Worm (Caenorhabditis elegans) whole organism, young adult: ENCODE measurements around the gene paqr-1.
A peak's percentile ranks its signal among the peaks of the same experiment; 100 is the strongest.

Experiments
- T07F8.4 ChIP-seq: sonication (generic microtip); optimal IDR thresholded peaks from 2 replicates; lab custom pipeline; 2016; ENCODE audit warnings: mild to moderate bottlenecking, missing genetic modification characterization, moderate library complexity, missing compliant biosample characterization
- atf-7 ChIP-seq: sonication (generic microtip); optimal IDR thresholded peaks from 2 replicates; lab custom pipeline; 2017; ENCODE audit warnings: mild to moderate bottlenecking, missing genetic modification characterization, missing compliant biosample characterization
- ccch-3 ChIP-seq: fragments of 200-800 bp; sonication (Bioruptor generic); optimal IDR thresholded peaks from 2 replicates; lab custom pipeline; 2018; ENCODE audit warnings: mild to moderate bottlenecking, missing genetic modification characterization, missing compliant biosample characterization
- egl-18 ChIP-seq: fragments of 200-800 bp; sonication (Bioruptor generic); IDR thresholded peaks from 2 replicates; pipeline ENCODE4 v1.3.6; 2022; ENCODE audit warnings: missing genetic modification reagents, missing genetic modification characterization, missing compliant biosample characterization
- gei-17 ChIP-seq: fragments of 200-800 bp; sonication (Bioruptor generic); optimal IDR thresholded peaks from 2 replicates; lab custom pipeline; 2018; ENCODE audit warnings: mild to moderate bottlenecking, missing genetic modification characterization, missing compliant biosample characterization
- snpc-4 ChIP-seq, 5 experiments: fragments of 150-350 bp in 1 of 5; sonication (generic microtip) in 4 of 5; optimal IDR thresholded peaks; 2 replicates each; lab custom pipeline; 2014 to 2018; ENCODE audit warnings: missing genetic modification characterization in 5 of 5, missing biosample characterization in 3 of 5, antibody characterized with exemption in 2 of 5, mild to moderate bottlenecking in 2 of 5, missing compliant biosample characterization in 2 of 5, missing genotype in 2 of 5, moderate library complexity in 2 of 5, missing genetic modification reagents in 1 of 5
- unc-62 ChIP-seq: fragments of 150-350 bp; optimal IDR thresholded peaks from 2 replicates; lab custom pipeline; 2014; ENCODE audit warnings: missing biosample characterization, missing genetic modification reagents, missing genetic modification characterization

DNA sequence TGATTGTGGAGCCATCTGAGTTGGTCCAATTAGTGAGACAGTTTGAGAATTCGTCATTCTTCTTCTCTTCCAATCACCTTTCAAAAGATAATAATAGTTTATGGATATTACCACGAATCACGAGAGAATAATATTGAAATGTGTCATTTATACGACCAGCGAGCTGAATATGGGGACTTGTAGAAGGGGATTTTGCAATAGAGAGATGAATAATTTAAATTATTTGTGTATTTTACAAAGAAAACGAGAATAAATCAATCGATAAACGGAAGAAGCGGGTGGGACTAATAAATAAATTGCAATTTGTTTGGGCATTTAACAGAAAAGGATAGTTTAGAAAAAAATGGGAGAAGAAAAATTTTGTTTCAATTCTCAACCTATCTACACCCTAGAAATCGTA lies 27.4 kb upstream of the paqr-1 start, which contains the start of gene odr-8:
- TF ChIP-seq atf-7 (tag; lab: Kevin White, UChicago) (no peak), egl-18 (GFP tag; lab: Robert Waterston, UW) (no peak), T07F8.4 (tag; lab: Kevin White, UChicago) (no peak), gei-17 (no peak), ccch-3 (GFP tag; lab: Kevin White, UChicago) (no peak), snpc-4 (GFP tag; optimal IDR thresholded peaks at IDR 0.05; lab: Kevin White, UChicago) (no peak), snpc-4 (tag; optimal IDR thresholded peaks at IDR 0.05; lab: Kevin White, UChicago) (peak in 1 of 4 experiments; percentile 50), unc-62 (no peak)
